Worm (Caenorhabditis elegans) whole organism, L3 larva: ENCODE results near the gene srw-136.

Source experiments
- R02D3.7 ChIP-seq: fragments of 150-350 bp; optimal IDR thresholded peaks from 2 replicates; lab custom pipeline; 2014; ENCODE audit warnings: missing biosample characterization, missing genetic modification characterization
- ZK546.5 ChIP-seq: sonication (generic microtip); optimal IDR thresholded peaks from 2 replicates; lab custom pipeline; 2017; ENCODE audit warnings: missing biosample characterization, missing genetic modification characterization
- aly-2 ChIP-seq: fragments of 150-350 bp; optimal IDR thresholded peaks from 2 replicates; lab custom pipeline; 2014; ENCODE audit warnings: missing biosample characterization, missing genetic modification characterization
- ama-1 ChIP-seq: fragments of 150-350 bp; optimal IDR thresholded peaks from 2 replicates; lab custom pipeline; 2018
- ceh-16 ChIP-seq: sonication (generic microtip); optimal IDR thresholded peaks from 2 replicates; lab custom pipeline; 2017; ENCODE audit warnings: missing biosample characterization, missing genetic modification characterization
- ceh-82 ChIP-seq: fragments of 150-350 bp; optimal IDR thresholded peaks from 2 replicates; lab custom pipeline; 2014; ENCODE audit warnings: missing biosample characterization, missing genetic modification characterization
- ceh-9 ChIP-seq: sonication (generic microtip); optimal IDR thresholded peaks from 2 replicates; lab custom pipeline; 2018; ENCODE audit warnings: missing biosample characterization, missing genetic modification characterization
- daf-12 ChIP-seq: fragments of 150-350 bp; optimal IDR thresholded peaks from 2 replicates; lab custom pipeline; 2014; ENCODE audit warnings: missing biosample characterization, missing genetic modification reagents, missing genetic modification characterization
- egl-5 ChIP-seq: fragments of 150-350 bp; optimal IDR thresholded peaks from 2 replicates; lab custom pipeline; 2017; ENCODE audit warnings: missing biosample characterization, missing genetic modification reagents, missing genetic modification characterization, inconsistent platforms
- elt-1 ChIP-seq: fragments of 150-350 bp; optimal IDR thresholded peaks from 2 replicates; lab custom pipeline; 2014; ENCODE audit warnings: missing biosample characterization, missing genetic modification characterization
- elt-2 ChIP-seq: sonication (generic microtip); optimal IDR thresholded peaks from 2 replicates; lab custom pipeline; 2016; ENCODE audit warnings: missing genetic modification reagents, mild to moderate bottlenecking, missing genetic modification characterization, missing compliant biosample characterization
- elt-3 ChIP-seq, 3 experiments: fragments of 150-350 bp in 1 of 3; sonication (generic microtip) in 2 of 3; optimal IDR thresholded peaks; 2 replicates in 2 of 3; 4 replicates in 1 of 3; lab custom pipeline; 2014 to 2017; ENCODE audit warnings: missing biosample characterization in 3 of 3, missing genetic modification characterization in 3 of 3
- eor-1 ChIP-seq, 2 experiments: fragments of 150-350 bp; optimal IDR thresholded peaks; 2 replicates each; lab custom pipeline; 2014 to 2018; ENCODE audit warnings: missing biosample characterization in 2 of 2, missing genetic modification characterization in 2 of 2
- fkh-2 ChIP-seq: fragments of 150-350 bp; optimal IDR thresholded peaks from 2 replicates; lab custom pipeline; 2014; ENCODE audit warnings: missing biosample characterization, missing genetic modification reagents, missing genetic modification characterization
- fos-1 ChIP-seq: fragments of 150-350 bp; optimal IDR thresholded peaks from 2 replicates; lab custom pipeline; 2014; ENCODE audit warnings: missing biosample characterization, missing genetic modification characterization
- hmg-11 ChIP-seq: sonication (generic microtip); optimal IDR thresholded peaks from 2 replicates; lab custom pipeline; 2016; ENCODE audit warnings: missing genetic modification characterization, missing compliant biosample characterization
- jun-1 ChIP-seq: fragments of 150-350 bp; optimal IDR thresholded peaks from 2 replicates; lab custom pipeline; 2014; ENCODE audit warnings: missing biosample characterization, missing genetic modification reagents, missing genetic modification characterization
- lin-15B ChIP-seq: fragments of 150-350 bp; optimal IDR thresholded peaks from 2 replicates; lab custom pipeline; 2014; ENCODE audit warnings: missing biosample characterization, missing genetic modification characterization
- lin-39 ChIP-seq: fragments of 150-350 bp; optimal IDR thresholded peaks from 2 replicates; lab custom pipeline; 2018; ENCODE audit warnings: missing biosample characterization, missing genetic modification reagents, missing genetic modification characterization
- lsy-12 ChIP-seq: sonication (generic microtip); optimal IDR thresholded peaks from 2 replicates; lab custom pipeline; 2016; ENCODE audit warnings: mild to moderate bottlenecking, missing genetic modification characterization, missing compliant biosample characterization
- mdl-1 ChIP-seq: fragments of 150-350 bp; optimal IDR thresholded peaks from 2 replicates; lab custom pipeline; 2014; ENCODE audit warnings: missing biosample characterization, missing genetic modification characterization
- mml-1 ChIP-seq: fragments of 150-350 bp; sonication (generic microtip); optimal IDR thresholded peaks from 3 replicates; lab custom pipeline; 2014; ENCODE audit warnings: missing biosample characterization, missing genetic modification characterization
- nfya-1 ChIP-seq: sonication (generic microtip); optimal IDR thresholded peaks from 2 replicates; lab custom pipeline; 2017; ENCODE audit warnings: missing genetic modification characterization, mild to moderate bottlenecking, missing compliant biosample characterization, antibody characterized with exemption, moderate library complexity; ENCODE audit not compliant: insufficient read depth
- nhr-11 ChIP-seq: fragments of 150-350 bp; optimal IDR thresholded peaks from 2 replicates; lab custom pipeline; 2014; ENCODE audit warnings: missing biosample characterization, missing genetic modification characterization
- nhr-12 ChIP-seq: fragments of 150-350 bp; optimal IDR thresholded peaks from 2 replicates; lab custom pipeline; 2014; ENCODE audit warnings: missing biosample characterization, missing genetic modification characterization
- nhr-237 ChIP-seq: fragments of 150-350 bp; optimal IDR thresholded peaks from 2 replicates; lab custom pipeline; 2014; ENCODE audit warnings: missing biosample characterization, missing genetic modification characterization
- nhr-28 ChIP-seq: fragments of 150-350 bp; optimal IDR thresholded peaks from 2 replicates; lab custom pipeline; 2014; ENCODE audit warnings: missing biosample characterization, missing genetic modification characterization
- nhr-43 ChIP-seq: sonication (generic microtip); optimal IDR thresholded peaks from 2 replicates; lab custom pipeline; 2016; ENCODE audit warnings: mild to moderate bottlenecking, missing genetic modification characterization, missing compliant biosample characterization; ENCODE audit not compliant: poor library complexity, severe bottlenecking
- nhr-76 ChIP-seq: fragments of 150-350 bp; sonication (generic microtip); optimal IDR thresholded peaks from 5 replicates; lab custom pipeline; 2014; ENCODE audit warnings: missing biosample characterization, missing genetic modification characterization
- nhr-77 ChIP-seq: fragments of 150-350 bp; optimal IDR thresholded peaks from 2 replicates; lab custom pipeline; 2014; ENCODE audit warnings: missing biosample characterization, missing genetic modification characterization
- pha-4 ChIP-seq: fragments of 150-350 bp; optimal IDR thresholded peaks from 2 replicates; lab custom pipeline; 2014; ENCODE audit warnings: missing biosample characterization, missing genetic modification reagents, missing genetic modification characterization
- pqm-1 ChIP-seq: fragments of 150-350 bp; optimal IDR thresholded peaks from 2 replicates; lab custom pipeline; 2017; ENCODE audit warnings: missing biosample characterization, missing genetic modification characterization, inconsistent platforms
- snpc-4 ChIP-seq: fragments of 150-350 bp; optimal IDR thresholded peaks from 2 replicates; lab custom pipeline; 2014; ENCODE audit warnings: missing biosample characterization, missing genetic modification characterization
- tbx-2 ChIP-seq: sonication (generic microtip); optimal IDR thresholded peaks from 2 replicates; lab custom pipeline; 2016; ENCODE audit warnings: mild to moderate bottlenecking, missing genetic modification characterization, missing compliant biosample characterization
- unc-62 ChIP-seq: fragments of 150-350 bp; sonication (generic microtip); optimal IDR thresholded peaks from 4 replicates; lab custom pipeline; 2014; ENCODE audit warnings: missing biosample characterization, missing genetic modification reagents, missing genetic modification characterization
- zag-1 ChIP-seq: fragments of 150-350 bp; optimal IDR thresholded peaks from 2 replicates; lab custom pipeline; 2014; ENCODE audit warnings: missing biosample characterization, missing genetic modification characterization
- ztf-4 ChIP-seq: fragments of 150-350 bp; optimal IDR thresholded peaks from 2 replicates; lab custom pipeline; 2014; ENCODE audit warnings: missing biosample characterization, missing genetic modification characterization

The srw-136 gene

ce11 chrV:3028205-3028604 lies 17.8 kb upstream of the srw-136 start, which contains the start of gene asp-7:
TSS of gene asp-7 (plus strand) at chrV:3028285.
- peak; percentile 15 for TF ChIP-seq elt-2
- no peak for TF ChIP-seq lin-39
- TF ChIP-seq ceh-16 (tag; lab: Kevin White, UChicago), result no peak
- TF ChIP-seq pqm-1 (tag; lab: Kevin White, UChicago), result no peak
- no peak for TF ChIP-seq fos-1

- no peak for TF ChIP-seq pqm-1 (tag; lab: Kevin White, UChicago)
- TF ChIP-seq elt-2, result peak; percentile 54
- no peak for TF ChIP-seq ceh-16 (tag; lab: Kevin White, UChicago)
Observed at ce11 chrV:3024274-3024673, 13.9 kb upstream of the srw-136 start, which contains the start of gene asp-8. TSS of gene asp-8 (plus strand) at chrV:3024549.

- no peak for TF ChIP-seq nhr-43
- TF ChIP-seq mdl-1 (tag; lab: Kevin White, UChicago), result no peak
- no peak for TF ChIP-seq nhr-12 (tag; lab: Kevin White, UChicago)
- TF ChIP-seq R02D3.7 (tag; lab: Kevin White, UChicago), result no peak
- no peak for TF ChIP-seq elt-1 (tag; lab: Kevin White, UChicago)
- TF ChIP-seq ceh-82 (tag; lab: Kevin White, UChicago), result no peak
- no peak for TF ChIP-seq zag-1 (tag; lab: Kevin White, UChicago)
- TF ChIP-seq ama-1 (lab: Kevin White, UChicago), result no peak
- no peak for TF ChIP-seq nhr-76
- no peak for TF ChIP-seq jun-1 (tag; lab: Kevin White, UChicago)
- TF ChIP-seq pqm-1 (tag; lab: Kevin White, UChicago), result no peak
- no peak for TF ChIP-seq unc-62 (GFP tag; lab: Kevin White, UChicago)
- no peak for TF ChIP-seq nhr-28 (tag; lab: Kevin White, UChicago)
- no peak for TF ChIP-seq aly-2 (tag; lab: Kevin White, UChicago)
- no peak for TF ChIP-seq lsy-12 (tag; lab: Kevin White, UChicago)
- TF ChIP-seq daf-12 (tag; lab: Kevin White, UChicago), result no peak
Observed at ce11 chrV:3021306-3021705, 10.9 kb upstream of the srw-136 start, which contains the start of gene irld-12. TSS of gene irld-12 (minus strand) at chrV:3021406.

ce11 chrV:3017930-3018329 lies 7.6 kb upstream of the srw-136 start:
- TF ChIP-seq ceh-9 (tag; lab: Kevin White, UChicago) (no peak), nhr-77 (tag; lab: Kevin White, UChicago) (no peak), snpc-4 (tag; lab: Kevin White, UChicago) (no peak)

ce11 chrV:3014185-3014584 lies 3.8 kb upstream of the srw-136 start, which contains the start of gene K12D9.1:
TSS of gene K12D9.1 (plus strand) at chrV:3014485.
- TF ChIP-seq jun-1 (tag; lab: Kevin White, UChicago) (no peak), ceh-9 (tag; lab: Kevin White, UChicago) (no peak), eor-1 (tag; optimal IDR thresholded peaks at IDR 0.05; lab: Kevin White, UChicago) (no peak), ZK546.5 (no peak), elt-2 (no peak), tbx-2 (tag; lab: Kevin White, UChicago) (no peak), nhr-237 (tag; lab: Kevin White, UChicago) (no peak), nhr-28 (tag; lab: Kevin White, UChicago) (no peak), mml-1 (tag; lab: Kevin White, UChicago) (no peak), nhr-76 (no peak), unc-62 (GFP tag; lab: Kevin White, UChicago) (no peak), fos-1 (no peak), lsy-12 (tag; lab: Kevin White, UChicago) (no peak), lin-15B (no peak), daf-12 (tag; lab: Kevin White, UChicago) (no peak), nfya-1 (tag; lab: Kevin White, UChicago) (no peak), elt-3 (tag; optimal IDR thresholded peaks at IDR 0.05; lab: Kevin White, UChicago) (no peak), ztf-4 (tag; lab: Kevin White, UChicago) (no peak), nhr-12 (tag; lab: Kevin White, UChicago) (no peak)

- TF ChIP-seq nhr-11 (tag; lab: Kevin White, UChicago), result no peak
- no peak for TF ChIP-seq nfya-1 (tag; lab: Kevin White, UChicago)
- no peak for TF ChIP-seq nhr-76
- no peak for TF ChIP-seq fkh-2 (tag; lab: Kevin White, UChicago)
- no peak for TF ChIP-seq fos-1
- no peak for TF ChIP-seq unc-62 (GFP tag; lab: Kevin White, UChicago)
- TF ChIP-seq pha-4 (tag; lab: Kevin White, UChicago), result no peak
- no peak for TF ChIP-seq lin-39
- no peak for TF ChIP-seq eor-1 (tag; optimal IDR thresholded peaks at IDR 0.05; lab: Kevin White, UChicago)
- no peak for TF ChIP-seq nhr-237 (tag; lab: Kevin White, UChicago)
- TF ChIP-seq egl-5 (tag; lab: Kevin White, UChicago), result no peak
- TF ChIP-seq nhr-77 (tag; lab: Kevin White, UChicago), result no peak
- TF ChIP-seq hmg-11 (tag; lab: Kevin White, UChicago), result no peak
- TF ChIP-seq elt-1 (tag; lab: Kevin White, UChicago), result no peak
- TF ChIP-seq elt-3 (tag; optimal IDR thresholded peaks at IDR 0.05; lab: Kevin White, UChicago), result no peak
Observed at ce11 chrV:3011394-3011793, 1.0 kb upstream of the srw-136 start, which contains the start of gene srw-135. TSS of gene srw-135 (minus strand) at chrV:3011494.
